Fruit fly (Drosophila melanogaster): ENCODE results near the gene CG18530.
A peak's percentile ranks its signal among the peaks of the same experiment; 100 is the strongest.

CG18530 gene

dm6 chr3R:12624913-12625312 lies 8.2 kb upstream of the CG18530 start:
- TF ChIP-seq D1 (tag; optimal IDR thresholded peaks at IDR 0.05), result no peak
- TF ChIP-seq EcR (GFP tag; optimal IDR thresholded peaks at IDR 0.05), result no peak
- no peak for TF ChIP-seq CG9948 (tag; optimal IDR thresholded peaks at IDR 0.05)
- TF ChIP-seq CG34367 (tag; optimal IDR thresholded peaks at IDR 0.05), result no peak
- TF ChIP-seq CG10348 (GFP tag; IDR thresholded peaks at IDR 0.05), result no peak
- TF ChIP-seq CG15710 (tag; optimal IDR thresholded peaks at IDR 0.05), result no peak
- TF ChIP-seq CG17806 (tag; optimal IDR thresholded peaks at IDR 0.05), result no peak
- TF ChIP-seq Ets98B (GFP tag; IDR thresholded peaks at IDR 0.05), result no peak
- no peak for TF ChIP-seq CG8301 (tag; optimal IDR thresholded peaks at IDR 0.05)
- no peak for TF ChIP-seq gl (tag; optimal IDR thresholded peaks at IDR 0.05)
- no peak for TF ChIP-seq fd96Ca (GFP tag; IDR thresholded peaks at IDR 0.05)

DNA sequence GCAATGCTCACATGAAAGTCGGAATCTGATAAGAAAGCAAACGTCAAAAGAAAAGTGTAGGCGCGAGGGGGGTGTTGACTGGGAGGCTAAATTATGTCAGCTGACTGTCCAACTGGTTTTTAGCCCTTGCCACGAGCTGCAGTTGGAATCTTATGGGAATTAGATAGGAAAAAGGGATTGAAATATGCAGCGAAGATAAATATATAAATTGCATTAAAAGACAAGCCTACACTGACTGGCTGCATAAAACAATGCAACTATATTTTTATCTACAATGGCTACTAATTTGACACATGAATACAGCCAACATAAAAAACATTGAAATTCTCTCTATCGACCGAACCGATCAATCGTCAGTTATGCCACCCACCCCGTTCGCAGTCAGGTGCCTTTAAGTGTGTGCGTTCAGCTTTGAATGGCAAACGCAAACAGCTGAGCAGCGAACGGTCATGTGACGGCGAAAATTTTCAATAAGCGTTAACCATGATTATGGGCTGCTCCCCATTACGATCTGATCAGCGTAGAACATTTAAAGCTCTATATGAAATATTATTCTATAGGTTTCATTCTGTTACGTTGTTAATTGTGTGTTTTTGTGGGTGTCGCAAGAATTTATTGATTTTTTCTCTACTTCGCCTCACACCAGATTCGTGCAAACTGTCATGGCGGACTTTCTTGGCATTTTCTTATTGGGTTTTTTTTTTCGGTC lies 6.3 kb upstream of the CG18530 start:
- TF ChIP-seq Ets98B (GFP tag; IDR thresholded peaks at IDR 0.05) (no peak), Snoo (tag; optimal IDR thresholded peaks at IDR 0.05) (no peak), CG12605 (GFP tag; IDR thresholded peaks at IDR 0.05) (no peak), CG8301 (tag; optimal IDR thresholded peaks at IDR 0.05) (no peak), CG34367 (tag; optimal IDR thresholded peaks at IDR 0.05) (no peak), CG17806 (tag; optimal IDR thresholded peaks at IDR 0.05) (no peak), CG14655 (GFP tag; optimal IDR thresholded peaks at IDR 0.05) (no peak), rn (GFP tag; IDR thresholded peaks at IDR 0.05) (no peak), CG13204 (GFP tag; optimal IDR thresholded peaks at IDR 0.05) (no peak), CG9948 (tag; optimal IDR thresholded peaks at IDR 0.05) (no peak), EcR (GFP tag; optimal IDR thresholded peaks at IDR 0.05) (no peak), gl (tag; optimal IDR thresholded peaks at IDR 0.05) (no peak), CG4496 (GFP tag; IDR thresholded peaks at IDR 0.05) (no peak), Pif1A (GFP tag; optimal IDR thresholded peaks at IDR 0.05) (no peak), fd96Ca (GFP tag; IDR thresholded peaks at IDR 0.05) (no peak), CG10348 (GFP tag; IDR thresholded peaks at IDR 0.05) (no peak), D1 (tag; optimal IDR thresholded peaks at IDR 0.05) (no peak), CG15710 (tag; optimal IDR thresholded peaks at IDR 0.05) (no peak), Pif1B (GFP tag; optimal IDR thresholded peaks at IDR 0.05) (no peak)

DNA sequence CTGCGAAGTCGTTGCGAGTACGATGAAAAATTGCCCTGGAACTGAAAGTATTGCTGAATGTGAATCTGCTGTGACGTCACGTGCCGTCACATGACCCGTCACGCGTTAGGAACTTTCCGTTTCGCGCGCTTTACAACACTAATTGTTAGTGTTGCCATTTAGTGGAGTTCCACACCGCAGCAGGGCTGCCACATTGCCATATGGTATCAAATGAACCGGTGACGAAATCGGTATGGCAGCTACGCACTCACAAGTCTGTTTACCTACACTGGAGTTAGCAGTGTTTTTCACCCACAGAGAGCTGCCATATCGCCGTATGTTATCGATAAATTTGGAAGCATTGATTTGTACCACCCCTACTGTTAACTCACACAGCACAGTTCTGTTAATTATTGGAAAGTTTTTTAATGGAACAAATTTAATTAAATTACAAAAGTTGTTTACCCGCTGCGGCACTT lies 5.4 kb upstream of the CG18530 start, which contains the start of the genes Vha55 and Snx3:
Gene Vha55, minus strand, starts transcription at position 139 of the 458 bp plus-strand sequence.
Gene Snx3, plus strand, starts transcription at position 341 of the 458 bp plus-strand sequence.
- TF ChIP-seq CG9948 (tag; optimal IDR thresholded peaks at IDR 0.05), result no peak
- no peak for TF ChIP-seq D1 (tag; optimal IDR thresholded peaks at IDR 0.05)
- no peak for TF ChIP-seq CG17806 (tag; optimal IDR thresholded peaks at IDR 0.05)

DNA sequence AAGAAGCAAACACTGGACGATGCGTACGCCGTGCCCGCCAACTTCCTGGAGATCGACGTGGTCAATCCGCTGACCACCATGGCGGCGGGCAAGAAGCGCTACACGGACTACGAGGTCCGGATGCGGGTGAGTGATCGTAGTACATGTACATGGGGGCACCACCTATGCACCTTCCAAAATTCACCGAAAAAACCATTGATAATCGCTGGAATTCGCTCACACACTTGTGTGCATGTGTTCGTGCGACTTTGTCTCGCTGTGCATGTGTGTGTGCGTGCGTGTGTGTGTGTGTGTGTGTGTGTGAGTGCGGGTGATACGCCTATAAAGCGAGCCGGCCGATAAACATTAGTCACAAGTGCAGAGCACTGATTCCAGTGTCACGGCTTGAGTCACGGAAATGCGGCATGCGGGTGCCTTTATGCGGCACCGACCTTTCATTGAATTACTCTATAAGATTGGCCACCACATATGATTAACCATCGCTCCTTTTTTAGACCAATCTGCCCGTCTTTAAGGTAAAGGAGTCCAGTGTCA lies 4.7 kb upstream of the CG18530 start:
- TF ChIP-seq EcR (GFP tag; optimal IDR thresholded peaks at IDR 0.05), result no peak
- no peak for TF ChIP-seq gl (tag; optimal IDR thresholded peaks at IDR 0.05)
- no peak for TF ChIP-seq Ets98B (GFP tag; IDR thresholded peaks at IDR 0.05)
- no peak for TF ChIP-seq rn (GFP tag; IDR thresholded peaks at IDR 0.05)
- no peak for TF ChIP-seq CG8159 (tag; optimal IDR thresholded peaks at IDR 0.05)

dm6 chr3R:12630369-12630768 lies 2.8 kb upstream of the CG18530 start, which contains the start of gene Not10:
Not10 (plus strand) TSS chr3R:12630647.
- TF ChIP-seq rn (GFP tag; IDR thresholded peaks at IDR 0.05) (no peak), CG8301 (tag; optimal IDR thresholded peaks at IDR 0.05) (no peak), Snoo (tag; optimal IDR thresholded peaks at IDR 0.05) (no peak), CG10348 (GFP tag; IDR thresholded peaks at IDR 0.05) (no peak), Ets98B (GFP tag; IDR thresholded peaks at IDR 0.05) (peak; percentile 11; the same call in 1 of the 2 replicates), CG8159 (tag; optimal IDR thresholded peaks at IDR 0.05) (peak; percentile 32), CG34367 (tag; optimal IDR thresholded peaks at IDR 0.05) (no peak), Pif1B (GFP tag; optimal IDR thresholded peaks at IDR 0.05) (no peak), CG12605 (GFP tag; IDR thresholded peaks at IDR 0.05) (no peak), CG14655 (GFP tag; optimal IDR thresholded peaks at IDR 0.05) (no peak), Pif1A (GFP tag; optimal IDR thresholded peaks at IDR 0.05) (no peak), CG32121 (GFP tag; IDR thresholded peaks at IDR 0.05) (no peak), CG13204 (GFP tag; optimal IDR thresholded peaks at IDR 0.05) (no peak), CG4496 (GFP tag; IDR thresholded peaks at IDR 0.05) (no peak), gl (tag; optimal IDR thresholded peaks at IDR 0.05) (no peak), CG15710 (tag; optimal IDR thresholded peaks at IDR 0.05) (no peak)

DNA sequence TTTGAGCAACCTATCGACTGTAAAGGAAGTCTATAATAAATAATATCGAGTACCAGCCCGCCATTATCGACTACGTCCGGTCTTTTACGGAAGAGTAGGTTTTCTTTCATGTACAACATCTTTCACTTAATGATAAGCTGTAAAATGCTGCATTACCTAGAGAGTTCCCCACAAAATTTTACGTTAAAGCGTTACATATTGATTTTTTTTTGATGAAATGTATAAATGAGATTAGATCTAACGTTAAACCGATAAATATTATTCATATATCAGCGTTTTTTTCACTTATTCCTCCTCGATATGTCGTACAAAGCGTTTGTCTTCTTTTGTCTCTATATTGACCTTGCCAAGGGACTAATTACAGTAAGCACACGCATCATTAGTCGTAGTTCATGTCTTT lies 1.5 kb downstream of the CG18530 start, which contains the start of gene CG11598:
Gene CG11598, plus strand, starts transcription at position 301 of the 400 bp plus-strand sequence.
- no peak for TF ChIP-seq D1 (tag; optimal IDR thresholded peaks at IDR 0.05)
- TF ChIP-seq CG12605 (GFP tag; IDR thresholded peaks at IDR 0.05), result no peak
- no peak for TF ChIP-seq CG10348 (GFP tag; IDR thresholded peaks at IDR 0.05)
- TF ChIP-seq CG8301 (tag; optimal IDR thresholded peaks at IDR 0.05), result no peak
- no peak for TF ChIP-seq Ets98B (GFP tag; IDR thresholded peaks at IDR 0.05)
- TF ChIP-seq CG13204 (GFP tag; optimal IDR thresholded peaks at IDR 0.05), result no peak
- no peak for TF ChIP-seq gl (tag; optimal IDR thresholded peaks at IDR 0.05)
- TF ChIP-seq CG34367 (tag; optimal IDR thresholded peaks at IDR 0.05), result no peak
